Worm (Caenorhabditis elegans) whole organism, mixed stage, embryonic: ENCODE measurements around the gene lec-11.

Source experiments
- M03D4.4 ChIP-seq: sonication (generic microtip); optimal IDR thresholded peaks from 2 replicates; lab custom pipeline; 2017; ENCODE audit warnings: mild to moderate bottlenecking, missing genetic modification characterization, missing compliant biosample characterization
- blmp-1 ChIP-seq: fragments of 150-350 bp; optimal IDR thresholded peaks from 2 replicates; lab custom pipeline; 2014; ENCODE audit warnings: missing biosample characterization, missing genetic modification characterization
- ceh-39 ChIP-seq: fragments of 150-350 bp; optimal IDR thresholded peaks from 2 replicates; lab custom pipeline; 2014; ENCODE audit warnings: missing biosample characterization, missing genetic modification characterization
- ceh-83 ChIP-seq: fragments of 200-800 bp; sonication (Bioruptor generic); optimal IDR thresholded peaks from 2 replicates; lab custom pipeline; 2018; ENCODE audit warnings: mild to moderate bottlenecking, missing genetic modification characterization, missing compliant biosample characterization
- ces-1 ChIP-seq: fragments of 150-350 bp; optimal IDR thresholded peaks from 2 replicates; lab custom pipeline; 2014; ENCODE audit warnings: missing biosample characterization, missing genetic modification reagents, missing genetic modification characterization
- lin-32 ChIP-seq: fragments of 200-800 bp; sonication (Bioruptor generic); optimal IDR thresholded peaks from 2 replicates; lab custom pipeline; 2018; ENCODE audit warnings: mild to moderate bottlenecking, missing genetic modification characterization, missing compliant biosample characterization
- mab-5 ChIP-seq: fragments of 150-350 bp; optimal IDR thresholded peaks from 2 replicates; lab custom pipeline; 2014; ENCODE audit warnings: missing biosample characterization, missing genetic modification characterization
- mep-1 ChIP-seq: fragments of 150-350 bp; optimal IDR thresholded peaks from 2 replicates; lab custom pipeline; 2017; ENCODE audit warnings: missing biosample characterization, missing genetic modification reagents, missing genetic modification characterization, inconsistent platforms
- nhr-76 ChIP-seq: sonication (generic microtip); optimal IDR thresholded peaks from 2 replicates; lab custom pipeline; 2017; ENCODE audit warnings: missing biosample characterization, missing genetic modification characterization
- snpc-4 ChIP-seq: fragments of 150-350 bp; optimal IDR thresholded peaks from 2 replicates; lab custom pipeline; 2014; ENCODE audit warnings: missing biosample characterization, missing genetic modification characterization
- unc-120 ChIP-seq: sonication (generic microtip); optimal IDR thresholded peaks from 2 replicates; lab custom pipeline; 2017; ENCODE audit warnings: missing genetic modification characterization, missing compliant biosample characterization; ENCODE audit not compliant: poor library complexity, severe bottlenecking
- unc-39 ChIP-seq: fragments of 150-350 bp; optimal IDR thresholded peaks from 2 replicates; lab custom pipeline; 2014; ENCODE audit warnings: missing biosample characterization, missing genetic modification characterization

- TF ChIP-seq ces-1 (GFP tag; lab: Kevin White, UChicago) (no peak), mep-1 (tag; lab: Kevin White, UChicago) (no peak), mab-5 (tag; lab: Kevin White, UChicago) (no peak), snpc-4 (tag; lab: Kevin White, UChicago) (no peak), nhr-76 (tag; lab: Kevin White, UChicago) (no peak), unc-39 (tag; lab: Kevin White, UChicago) (no peak), blmp-1 (tag; lab: Kevin White, UChicago) (no peak), unc-120 (tag; lab: Kevin White, UChicago) (no peak), M03D4.4 (tag; lab: Kevin White, UChicago) (no peak), lin-32 (GFP tag; lab: Kevin White, UChicago) (no peak), ceh-39 (tag; lab: Kevin White, UChicago) (no peak), ceh-83 (no peak)
These were observed 48.5 kb downstream of the lec-11 start, which contains the start of gene C01G5.25 for ce11 chrIV:6541435-6541834.
